Fruit fly (Drosophila melanogaster) Kc167 (cell line): ENCODE results near the gene MFS9.

Experiments
- h ChIP-seq: fragments of >200 bp; optimal IDR thresholded peaks from 3 replicates; lab custom pipeline; 2018; ENCODE audit warnings: missing external identifiers
- insv ChIP-seq: fragments of >200 bp; optimal IDR thresholded peaks from 3 replicates; lab custom pipeline; 2018; ENCODE audit warnings: missing external identifiers
- psq ChIP-seq: fragments of >200 bp; optimal IDR thresholded peaks from 2 replicates; lab custom pipeline; 2017; ENCODE audit warnings: missing external identifiers

DNA sequence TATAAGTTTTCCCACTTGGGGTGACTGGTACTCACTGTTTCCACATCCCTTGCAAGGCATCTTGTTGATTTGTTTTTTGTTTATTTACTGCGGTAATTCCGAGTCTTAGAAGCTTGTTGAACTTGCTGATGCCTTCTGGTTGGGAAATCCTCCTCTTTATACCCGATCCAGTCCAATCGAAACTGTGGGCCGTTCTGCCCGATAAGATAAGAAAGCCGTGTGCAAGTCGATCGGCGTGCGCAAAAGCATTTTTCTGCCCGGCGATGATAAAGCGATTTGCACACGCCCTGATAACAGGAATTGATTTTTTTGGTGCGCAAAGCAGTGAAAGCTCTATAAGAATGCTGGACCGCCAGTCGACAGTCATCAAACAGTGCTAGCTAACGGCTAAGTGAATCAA is 22.3 kb upstream of the MFS9 start, which contains the start of the genes MtnE and MtnD:
- TF ChIP-seq psq (lab: Kevin White, UChicago) (no peak), insv (lab: Kevin White, UChicago) (no peak), h (lab: Kevin White, UChicago) (no peak)
